Fruit fly (Drosophila melanogaster): Measurements from ENCODE around the gene Hsp67Bc.

- TF ChIP-seq psq (GFP tag; optimal IDR thresholded peaks at IDR 0.05) (no peak), ey (GFP tag; optimal IDR thresholded peaks at IDR 0.05) (peak; percentile 20), Jra (GFP tag; optimal IDR thresholded peaks at IDR 0.05) (peak; percentile 38), dl (GFP tag; optimal IDR thresholded peaks at IDR 0.05; ENCODE audit: insufficient read depth in 1 of 2, partially characterized antibody in 2 of 2) (no peak), Rel (GFP tag; optimal IDR thresholded peaks at IDR 0.05) (peak; percentile 19), Rel (tag; optimal IDR thresholded peaks at IDR 0.05) (peak; percentile 84), dsf (GFP tag; optimal IDR thresholded peaks at IDR 0.05; ENCODE audit: borderline replicate concordance) (no peak), usp (GFP tag; optimal IDR thresholded peaks at IDR 0.05) (no peak), h (GFP tag; optimal IDR thresholded peaks at IDR 0.05) (peak; percentile 75), Mio (GFP tag; optimal IDR thresholded peaks at IDR 0.05) (no peak), Myc (optimal IDR thresholded peaks at IDR 0.05) (no peak), foxo (GFP tag; optimal IDR thresholded peaks at IDR 0.05) (peak in 1 of 2 experiments; percentile 51), br (GFP tag; optimal IDR thresholded peaks at IDR 0.05) (peak; percentile 43), Dfd (GFP tag; optimal IDR thresholded peaks at IDR 0.05) (no peak), Hr83 (GFP tag; optimal IDR thresholded peaks at IDR 0.05; ENCODE audit: poor library complexity, severe bottlenecking) (peak; percentile 97)
Observed at dm6 chr3L:9397156-9397555, 24.9 kb upstream of the Hsp67Bc start.
